Fruit fly (Drosophila melanogaster) whole organism, prepupa: ENCODE results near the gene Cp18.

Experiments used
- CG10631 ChIP-seq: fragments of 200-800 bp; sonication (Bioruptor generic); optimal IDR thresholded peaks from 2 replicates; lab custom pipeline; 2016; ENCODE audit warnings: missing biosample characterization, missing genetic modification characterization
- CG11902 ChIP-seq: fragments of 200-800 bp; sonication (Bioruptor generic); optimal IDR thresholded peaks from 3 replicates; lab custom pipeline; 2016; ENCODE audit warnings: missing biosample characterization, missing genetic modification characterization
- CG15336 ChIP-seq: fragments of 200-800 bp; sonication (Bioruptor generic); IDR thresholded peaks from 2 replicates; pipeline ENCODE4 v1.3.6; 2022; ENCODE audit warnings: missing biosample characterization, missing genetic modification characterization
- CG1621 ChIP-seq: fragments of 200-800 bp; sonication (Bioruptor generic); optimal IDR thresholded peaks from 3 replicates; lab custom pipeline; 2018; ENCODE audit warnings: missing biosample characterization, mild to moderate bottlenecking, missing genetic modification characterization
- CG16779 ChIP-seq: fragments of 200-800 bp; sonication (Bioruptor generic); optimal IDR thresholded peaks from 3 replicates; lab custom pipeline; 2017; ENCODE audit warnings: missing biosample characterization, mild to moderate bottlenecking, missing genetic modification characterization
- CG3032 ChIP-seq: fragments of 200-800 bp; optimal IDR thresholded peaks from 2 replicates; lab custom pipeline; 2019; ENCODE audit warnings: missing biosample characterization, mild to moderate bottlenecking, missing genetic modification characterization, moderate library complexity
- CG32006 ChIP-seq: fragments of 200-800 bp; sonication (Bioruptor generic); optimal IDR thresholded peaks from 3 replicates; lab custom pipeline; 2017; ENCODE audit warnings: missing biosample characterization, mild to moderate bottlenecking, missing genetic modification characterization
- CG34406 ChIP-seq: fragments of 200-800 bp; sonication (Bioruptor generic); optimal IDR thresholded peaks from 3 replicates; lab custom pipeline; 2016; ENCODE audit warnings: missing biosample characterization, missing genetic modification characterization
- CG3919 ChIP-seq: fragments of 200-800 bp; sonication (Bioruptor generic); optimal IDR thresholded peaks from 3 replicates; lab custom pipeline; 2016; ENCODE audit warnings: missing biosample characterization, missing genetic modification characterization
- CG4318 ChIP-seq: fragments of 200-800 bp; sonication (Bioruptor generic); optimal IDR thresholded peaks from 3 replicates; lab custom pipeline; 2017; ENCODE audit warnings: missing biosample characterization, mild to moderate bottlenecking, missing genetic modification characterization
- CG6792 ChIP-seq: fragments of 200-800 bp; sonication (Bioruptor generic); optimal IDR thresholded peaks from 3 replicates; lab custom pipeline; 2016; ENCODE audit warnings: missing biosample characterization, missing genetic modification characterization
- CG6808 ChIP-seq: fragments of 200-800 bp; sonication (Bioruptor generic); optimal IDR thresholded peaks from 3 replicates; lab custom pipeline; 2017; ENCODE audit warnings: missing biosample characterization, missing genetic modification characterization, mild to moderate bottlenecking, moderate library complexity, missing genetic modification reagents
- CG8319 ChIP-seq: fragments of 200-800 bp; sonication (Bioruptor generic); optimal IDR thresholded peaks from 3 replicates; lab custom pipeline; 2016; ENCODE audit warnings: missing biosample characterization, missing genetic modification characterization
- CG8632 ChIP-seq: fragments of 200-800 bp; sonication (Bioruptor generic); optimal IDR thresholded peaks from 3 replicates; lab custom pipeline; 2016; ENCODE audit warnings: missing biosample characterization, missing genetic modification characterization
- CG9139 ChIP-seq: fragments of 200-800 bp; sonication (Bioruptor generic); optimal IDR thresholded peaks from 3 replicates; lab custom pipeline; 2017; ENCODE audit warnings: missing biosample characterization, mild to moderate bottlenecking, missing genetic modification characterization
- Eip75B ChIP-seq: fragments of 200-800 bp; sonication (Bioruptor generic); optimal IDR thresholded peaks from 3 replicates; lab custom pipeline; 2016; ENCODE audit warnings: missing biosample characterization, missing genetic modification characterization
- Eip78C ChIP-seq: fragments of 200-800 bp; sonication (Bioruptor generic); peaks from one replicate; lab custom pipeline; 2016; ENCODE audit warnings: missing biosample characterization, missing genetic modification characterization
- Eip93F ChIP-seq: fragments of 200-800 bp; sonication (Bioruptor generic); optimal IDR thresholded peaks from 2 replicates; lab custom pipeline; 2016; ENCODE audit warnings: missing biosample characterization, mild to moderate bottlenecking, missing genetic modification characterization
- Ets21C ChIP-seq: fragments of 200-800 bp; sonication (Bioruptor generic); optimal IDR thresholded peaks from 3 replicates; lab custom pipeline; 2016; ENCODE audit warnings: missing biosample characterization, missing genetic modification characterization
- Ets96B ChIP-seq: fragments of 200-800 bp; optimal IDR thresholded peaks from 2 replicates; lab custom pipeline; 2019; ENCODE audit warnings: missing biosample characterization, mild to moderate bottlenecking, missing genetic modification characterization, moderate library complexity
- Gug ChIP-seq: fragments of 200-800 bp; sonication (Bioruptor generic); IDR thresholded peaks from 2 replicates; pipeline ENCODE4 v1.3.6; 2022; ENCODE audit warnings: missing biosample characterization, missing genetic modification characterization
- Hr38 ChIP-seq: sonication (Bioruptor generic); optimal IDR thresholded peaks from 2 replicates; lab custom pipeline; 2016; ENCODE audit warnings: missing biosample characterization, missing genetic modification characterization
- Hr39 ChIP-seq: fragments of 200-800 bp; sonication (Bioruptor generic); optimal IDR thresholded peaks from 2 replicates; lab custom pipeline; 2016; ENCODE audit warnings: missing biosample characterization, missing genetic modification characterization
- OdsH ChIP-seq: fragments of 200-800 bp; sonication (Bioruptor generic); optimal IDR thresholded peaks from 3 replicates; lab custom pipeline; 2016; ENCODE audit warnings: missing biosample characterization, missing genetic modification characterization
- Smox ChIP-seq: fragments of 200-800 bp; sonication (Bioruptor generic); optimal IDR thresholded peaks from 3 replicates; lab custom pipeline; 2016; ENCODE audit warnings: missing biosample characterization, missing genetic modification characterization
- Sox15 ChIP-seq: fragments of 200-800 bp; sonication (Bioruptor generic); optimal IDR thresholded peaks from 3 replicates; lab custom pipeline; 2016; ENCODE audit warnings: missing biosample characterization, missing genetic modification characterization
- acj6 ChIP-seq: fragments of 200-800 bp; sonication (Bioruptor generic); optimal IDR thresholded peaks from 3 replicates; lab custom pipeline; 2016; ENCODE audit warnings: missing biosample characterization, missing genetic modification characterization
- cyc ChIP-seq: fragments of 200-800 bp; sonication (Bioruptor generic); optimal IDR thresholded peaks from 3 replicates; lab custom pipeline; 2016; ENCODE audit warnings: missing biosample characterization, missing genetic modification characterization
- eg ChIP-seq: fragments of 200-800 bp; sonication (Bioruptor generic); IDR thresholded peaks from 3 replicates; pipeline ENCODE4 v1.3.6; 2022; ENCODE audit warnings: missing biosample characterization, missing genetic modification characterization
- esn ChIP-seq: fragments of 200-800 bp; sonication (Bioruptor generic); optimal IDR thresholded peaks from 2 replicates; lab custom pipeline; 2016; ENCODE audit warnings: missing biosample characterization, mild to moderate bottlenecking, missing genetic modification characterization, moderate library complexity
- fd59A ChIP-seq: fragments of 200-800 bp; sonication (Bioruptor generic); optimal IDR thresholded peaks from 2 replicates; lab custom pipeline; 2017; ENCODE audit warnings: missing biosample characterization, mild to moderate bottlenecking, missing genetic modification characterization, missing genetic modification reagents
- fd85E ChIP-seq: fragments of 200-800 bp; sonication (Bioruptor generic); optimal IDR thresholded peaks from 3 replicates; lab custom pipeline; 2016; ENCODE audit warnings: missing biosample characterization, missing genetic modification characterization
- fkh ChIP-seq: fragments of 200-800 bp; sonication (Bioruptor generic); optimal IDR thresholded peaks from 3 replicates; lab custom pipeline; 2017; ENCODE audit warnings: missing biosample characterization, mild to moderate bottlenecking, missing genetic modification characterization, moderate library complexity
- salr ChIP-seq, 2 experiments: fragments of 200-800 bp; sonication (Bioruptor generic); optimal IDR thresholded peaks; 3 replicates each; lab custom pipeline; 2016 to 2018; ENCODE audit warnings: missing biosample characterization in 2 of 2, missing genetic modification characterization in 2 of 2, mild to moderate bottlenecking in 1 of 2
- ss ChIP-seq, 2 experiments: fragments of 200-800 bp; sonication (Bioruptor generic); optimal IDR thresholded peaks; 2 replicates in 1 of 2; 3 replicates in 1 of 2; lab custom pipeline; 2017 to 2018; ENCODE audit warnings: mild to moderate bottlenecking in 2 of 2, missing biosample characterization in 2 of 2, missing genetic modification characterization in 2 of 2, moderate library complexity in 1 of 2
- topi ChIP-seq: fragments of 200-800 bp; sonication (Bioruptor generic); optimal IDR thresholded peaks from 3 replicates; lab custom pipeline; 2016; ENCODE audit warnings: missing biosample characterization, missing genetic modification characterization
- vri ChIP-seq: fragments of 200-800 bp; sonication (Bioruptor generic); optimal IDR thresholded peaks from 3 replicates; lab custom pipeline; 2016; ENCODE audit warnings: missing biosample characterization, mild to moderate bottlenecking, missing genetic modification characterization

Cp18 gene

dm6 chr3L:8721145-8721544 lies 5.4 kb upstream of the Cp18 start, which contains the start of the genes CG32022 and CG6511 (continued):
- TF ChIP-seq Eip75B (GFP tag; lab: Kevin White, UChicago) (peak; percentile 98), fd85E (GFP tag; lab: Kevin White, UChicago) (peak; percentile 94), topi (GFP tag; lab: Kevin White, UChicago) (peak; percentile 98), CG4318 (GFP tag; lab: Kevin White, UChicago) (peak; percentile 99), CG8319 (peak; percentile 96), fkh (GFP tag; lab: Kevin White, UChicago) (no peak), cyc (GFP tag; lab: Kevin White, UChicago) (peak; percentile 99), CG8632 (peak; percentile 97), ss (GFP tag; optimal IDR thresholded peaks at IDR 0.05; lab: Kevin White, UChicago) (peak; percentile 88 to 95), OdsH (GFP tag; lab: Kevin White, UChicago) (peak; percentile 99), eg (GFP tag; lab: Robert Waterston, UW) (peak; percentile 96), CG3032 (tag; lab: Kevin White, UChicago) (peak; percentile 99), CG34406 (GFP tag; lab: Kevin White, UChicago) (peak; percentile 98), esn (GFP tag; lab: Kevin White, UChicago) (peak; percentile 99), salr (GFP tag; optimal IDR thresholded peaks at IDR 0.05; lab: Kevin White, UChicago) (peak; percentile 96), fd59A (GFP tag; lab: Kevin White, UChicago) (peak; percentile 97), Sox15 (peak; percentile 99), CG3919 (GFP tag; lab: Kevin White, UChicago) (peak; percentile 97), CG16779 (peak; percentile 91), acj6 (GFP tag; lab: Kevin White, UChicago) (peak; percentile 99), Eip93F (peak; percentile 81), Hr39 (GFP tag; lab: Kevin White, UChicago) (peak; percentile 99), Eip78C (GFP tag; lab: Kevin White, UChicago) (peak; percentile 99), vri (GFP tag; lab: Kevin White, UChicago) (peak; percentile 93), CG6792 (peak; percentile 97), CG15336 (GFP tag; lab: Robert Waterston, UW) (peak; percentile 95), CG1621 (tag; lab: Kevin White, UChicago) (peak; percentile 94)
- TF ChIP-seq, all 60 proteins: peak for 59

DNA sequence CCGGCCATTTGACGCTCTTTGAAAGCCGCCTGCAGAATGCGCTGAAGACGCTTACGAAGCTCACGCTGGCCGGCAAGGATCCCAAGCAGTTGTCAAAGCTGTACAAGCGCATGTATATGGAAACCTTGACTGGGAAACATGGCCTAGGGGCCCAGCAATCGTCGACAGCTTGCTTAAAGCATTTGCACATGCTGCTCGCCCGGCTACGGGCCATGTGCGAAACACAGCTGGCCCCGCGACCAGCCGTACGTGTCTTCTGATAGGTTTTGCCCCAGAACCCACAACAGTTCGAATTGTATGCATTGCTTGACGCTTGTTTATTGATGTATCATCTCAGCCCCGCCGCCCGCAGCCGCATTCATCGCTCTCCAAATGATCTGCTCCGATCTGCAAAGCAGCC lies 1.3 kb upstream of the Cp18 start:
- TF ChIP-seq Gug (GFP tag; lab: Robert Waterston, UW) (no peak), CG3919 (GFP tag; lab: Kevin White, UChicago) (no peak), fd85E (GFP tag; lab: Kevin White, UChicago) (no peak), topi (GFP tag; lab: Kevin White, UChicago) (no peak), CG11902 (no peak), Sox15 (no peak), Hr38 (GFP tag; lab: Kevin White, UChicago) (no peak), Ets96B (tag; lab: Kevin White, UChicago) (no peak), CG9139 (GFP tag; lab: Kevin White, UChicago) (no peak), Smox (no peak), CG32006 (GFP tag; lab: Kevin White, UChicago) (no peak)

DNA sequence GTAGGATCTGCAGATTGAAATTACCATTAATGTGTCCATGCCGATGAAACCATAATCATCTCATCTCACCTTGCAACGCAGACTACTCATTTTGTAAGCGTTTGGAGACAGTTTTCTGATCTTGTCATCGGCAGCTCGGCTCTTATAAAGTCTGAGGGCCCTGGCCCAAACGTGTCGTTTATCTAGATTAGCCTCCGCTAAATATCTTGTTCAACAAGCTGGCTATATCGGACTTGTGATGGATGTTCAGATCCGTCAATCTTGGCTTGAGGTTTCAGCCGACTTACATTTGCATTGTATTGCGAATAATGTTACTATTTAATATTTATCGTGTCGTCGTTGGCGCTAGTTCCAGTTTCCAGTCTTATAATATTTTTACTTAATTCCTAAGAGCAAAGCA lies 917 bp upstream of the Cp18 start, which contains the start of gene CG43965:
CG43965 (minus strand) TSS at position 101 of the 400 bp plus-strand sequence.
- TF ChIP-seq CG6808 (GFP tag; lab: Kevin White, UChicago) = no peak
- TF ChIP-seq Ets21C (GFP tag; lab: Kevin White, UChicago) = no peak
- TF ChIP-seq CG10631 (GFP tag; lab: Kevin White, UChicago) = no peak
- TF ChIP-seq Sox15 = no peak
- no peak for TF ChIP-seq fkh (GFP tag; lab: Kevin White, UChicago)
